Worm (Caenorhabditis elegans) whole organism, late embryonic: Measurements from ENCODE around the gene attf-5.

ENCODE experiments used
- elt-2 ChIP-seq: sonication (generic microtip); optimal IDR thresholded peaks from 2 replicates; lab custom pipeline; 2016; ENCODE audit warnings: missing genetic modification reagents, missing genetic modification characterization, missing compliant biosample characterization
- elt-4 ChIP-seq: sonication (generic microtip); optimal IDR thresholded peaks from 2 replicates; lab custom pipeline; 2016; ENCODE audit warnings: missing genetic modification characterization, missing compliant biosample characterization
- fkh-10 ChIP-seq: fragments of 150-350 bp; optimal IDR thresholded peaks from 2 replicates; lab custom pipeline; 2014; ENCODE audit warnings: missing biosample characterization, missing genetic modification reagents, missing genetic modification characterization
- hlh-8 ChIP-seq: sonication (generic microtip); optimal IDR thresholded peaks from 2 replicates; lab custom pipeline; 2016; ENCODE audit warnings: missing genotype, missing genetic modification characterization, missing compliant biosample characterization
- nfya-1 ChIP-seq: sonication (generic microtip); optimal IDR thresholded peaks from 2 replicates; lab custom pipeline; 2017; ENCODE audit warnings: missing genetic modification characterization, mild to moderate bottlenecking, missing compliant biosample characterization, antibody characterized with exemption, moderate library complexity
- odd-2 ChIP-seq: sonication (generic microtip); optimal IDR thresholded peaks from 2 replicates; lab custom pipeline; 2017; ENCODE audit warnings: antibody characterized with exemption, mild to moderate bottlenecking, missing genetic modification characterization, missing compliant biosample characterization

DNA sequence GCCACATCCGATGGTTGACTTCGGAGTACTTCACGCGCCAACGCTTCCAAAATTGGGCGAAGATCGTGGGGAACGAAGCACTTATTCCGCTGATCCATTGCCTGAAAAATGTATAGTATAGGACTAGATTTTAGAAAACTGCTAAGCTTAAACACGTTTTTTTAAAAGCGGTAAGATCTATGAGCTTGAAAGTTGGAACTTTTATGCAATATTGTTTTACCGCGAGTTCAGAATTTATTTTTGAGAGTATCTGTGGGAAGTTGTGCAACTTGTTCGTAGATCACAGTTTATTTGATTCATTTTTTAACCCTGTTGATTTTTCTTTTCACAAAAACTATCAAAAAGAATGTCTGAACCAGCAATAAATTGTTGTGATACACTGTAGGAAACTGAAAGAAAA lies 53.2 kb downstream of the attf-5 start, which contains the start of gene F39H12.3:
- TF ChIP-seq nfya-1 (tag; lab: Kevin White, UChicago) = no peak
- TF ChIP-seq fkh-10 = no peak
- TF ChIP-seq elt-2 (tag; lab: Kevin White, UChicago) = no peak
- TF ChIP-seq elt-4 = no peak
- no peak for TF ChIP-seq hlh-8 (tag; lab: Kevin White, UChicago)
- TF ChIP-seq odd-2 (tag; lab: Kevin White, UChicago) = no peak
